Worm (Caenorhabditis elegans) whole organism, midembryonic: ENCODE data around the gene F56B3.9.

ENCODE experiments used
- T22C8.4 ChIP-seq: fragments of 200-800 bp; sonication (Bioruptor generic); IDR thresholded peaks from 2 replicates; pipeline ENCODE4 v1.3.6; 2022; ENCODE audit warnings: missing genetic modification characterization, missing compliant biosample characterization
- flt-1 ChIP-seq: fragments of 200-800 bp; sonication (Bioruptor generic); IDR thresholded peaks from 2 replicates; pipeline ENCODE4 v1.3.6; 2022; ENCODE audit warnings: missing genetic modification characterization, missing compliant biosample characterization

ce11 chrIV:762016-762459 lies 9.1 kb upstream of the F56B3.9 start:
- no peak for TF ChIP-seq T22C8.4
- no peak for TF ChIP-seq flt-1 (GFP tag; lab: Robert Waterston, UW)
